Fruit fly (Drosophila melanogaster): ENCODE results near the gene RpLP1.

DNA sequence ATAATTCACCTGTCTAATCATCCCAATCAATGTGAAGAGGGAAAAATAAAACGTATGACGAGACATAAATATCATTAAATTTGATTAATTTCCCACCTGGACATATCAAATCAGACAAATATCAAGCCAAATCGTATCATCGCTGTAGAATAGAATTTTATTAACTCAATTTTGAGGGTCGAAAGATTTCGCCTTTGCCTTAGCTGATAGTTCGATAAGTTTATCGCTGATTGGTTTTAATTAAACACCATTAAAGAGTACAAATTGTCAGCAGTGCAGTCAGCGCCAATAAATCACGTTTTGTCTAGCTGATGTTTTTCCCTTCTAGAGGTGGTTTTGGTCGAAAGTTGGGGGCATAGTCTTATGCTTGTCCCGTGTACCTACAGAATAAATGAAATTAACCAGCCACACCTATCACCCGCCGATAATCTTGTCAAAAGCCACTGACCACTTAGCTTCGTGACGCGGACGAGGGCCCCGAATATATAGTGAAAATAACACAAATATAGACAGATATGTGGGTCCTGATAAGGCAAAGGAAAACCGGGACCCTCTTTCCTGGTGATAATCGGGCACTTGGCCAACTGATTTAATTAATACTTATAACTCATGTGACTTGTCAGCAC, 40.8 kb upstream of the RpLP1 start:
- TF ChIP-seq Dll (optimal IDR thresholded peaks at IDR 0.05) (no peak), CG8478 (optimal IDR thresholded peaks at IDR 0.05) (no peak), usp (GFP tag; optimal IDR thresholded peaks at IDR 0.05) (no peak), pan (optimal IDR thresholded peaks at IDR 0.05) (no peak), psq (optimal IDR thresholded peaks at IDR 0.05) (no peak), EcR (GFP tag; optimal IDR thresholded peaks at IDR 0.05) (no peak)

All from whole organism.